Worm (Caenorhabditis elegans) whole organism, young adult: Measurements from ENCODE around the gene H04J21.4.

Source experiments
- B0261.1 ChIP-seq: sonication (generic microtip); optimal IDR thresholded peaks from 2 replicates; lab custom pipeline; 2016; ENCODE audit warnings: mild to moderate bottlenecking, missing genetic modification characterization, moderate library complexity, missing compliant biosample characterization
- C06A6.2 ChIP-seq: fragments of 200-800 bp; sonication (Bioruptor generic); conservative IDR thresholded peaks from 2 replicates; pipeline ENCODE4 v1.3.6; 2022; ENCODE audit warnings: missing genetic modification characterization, missing compliant biosample characterization
- Y53G8AR.9 ChIP-seq: fragments of 200-800 bp; sonication (Bioruptor generic); conservative IDR thresholded peaks from 2 replicates; pipeline ENCODE4 v1.3.6; 2022; ENCODE audit warnings: missing genetic modification reagents, missing genetic modification characterization, missing compliant biosample characterization
- Y67H2A.10 ChIP-seq: fragments of 200-800 bp; sonication (Bioruptor generic); conservative IDR thresholded peaks from 2 replicates; pipeline ENCODE4 v1.3.6; 2022; ENCODE audit warnings: missing genetic modification reagents, missing genetic modification characterization, missing compliant biosample characterization
- Y95B8A.8 ChIP-seq: fragments of 200-800 bp; sonication (Bioruptor generic); IDR thresholded peaks from 2 replicates; pipeline ENCODE4 v1.3.6; 2022; ENCODE audit warnings: missing genetic modification reagents, missing genetic modification characterization, missing compliant biosample characterization
- akir-1 ChIP-seq: fragments of 200-800 bp; sonication (Bioruptor generic); optimal IDR thresholded peaks from 2 replicates; lab custom pipeline; 2018; ENCODE audit warnings: mild to moderate bottlenecking, missing genetic modification characterization, moderate library complexity, missing compliant biosample characterization
- ama-1 ChIP-seq, 3 experiments: fragments of 150-350 bp in 1 of 3; sonication (generic microtip) in 2 of 3; optimal IDR thresholded peaks; 2 replicates each; lab custom pipeline; 2014 to 2018; ENCODE audit warnings: missing biosample characterization in 2 of 3, missing genetic modification characterization in 2 of 3, missing genetic modification reagents in 2 of 3
- die-1 ChIP-seq: sonication (generic microtip); optimal IDR thresholded peaks from 2 replicates; lab custom pipeline; 2016; ENCODE audit warnings: missing genotype, mild to moderate bottlenecking, missing genetic modification characterization, missing compliant biosample characterization
- hlh-12 ChIP-seq: sonication (generic microtip); optimal IDR thresholded peaks from 2 replicates; lab custom pipeline; 2016; ENCODE audit warnings: missing genetic modification characterization, missing compliant biosample characterization
- lin-26 ChIP-seq: fragments of 200-800 bp; sonication (Bioruptor generic); IDR thresholded peaks from 2 replicates; pipeline ENCODE4 v1.3.6; 2022; ENCODE audit warnings: missing genetic modification reagents, missing genetic modification characterization, missing compliant biosample characterization
- pbrm-1 ChIP-seq: fragments of 200-800 bp; sonication (Bioruptor generic); IDR thresholded peaks from 2 replicates; pipeline ENCODE4 v1.3.6; 2022; ENCODE audit warnings: missing genetic modification reagents, missing genetic modification characterization, missing compliant biosample characterization
- rcor-1 ChIP-seq: fragments of 200-800 bp; sonication (Bioruptor generic); IDR thresholded peaks from 2 replicates; pipeline ENCODE4 v1.3.6; 2022; ENCODE audit warnings: missing genetic modification reagents, missing genetic modification characterization, missing compliant biosample characterization
- sea-2 ChIP-seq: fragments of 200-800 bp; sonication (Bioruptor generic); IDR thresholded peaks from 2 replicates; pipeline ENCODE4 v1.3.6; 2022; ENCODE audit warnings: missing genetic modification characterization, missing compliant biosample characterization
- snpc-1.1 ChIP-seq: sonication (generic microtip); optimal IDR thresholded peaks from 2 replicates; lab custom pipeline; 2017; ENCODE audit warnings: missing genetic modification characterization, mild to moderate bottlenecking, missing compliant biosample characterization, antibody characterized with exemption, moderate library complexity, missing genotype, missing genetic modification reagents; ENCODE audit not compliant: insufficient read depth
- tbp1 ChIP-seq: fragments of 200-800 bp; sonication (Bioruptor generic); optimal IDR thresholded peaks from 2 replicates; lab custom pipeline; 2018; ENCODE audit warnings: mild to moderate bottlenecking, missing genetic modification characterization, missing compliant biosample characterization
- ztf-26 ChIP-seq: sonication (generic microtip); optimal IDR thresholded peaks from 2 replicates; lab custom pipeline; 2017; ENCODE audit warnings: missing genetic modification characterization, missing compliant biosample characterization

H04J21.4 gene

DNA sequence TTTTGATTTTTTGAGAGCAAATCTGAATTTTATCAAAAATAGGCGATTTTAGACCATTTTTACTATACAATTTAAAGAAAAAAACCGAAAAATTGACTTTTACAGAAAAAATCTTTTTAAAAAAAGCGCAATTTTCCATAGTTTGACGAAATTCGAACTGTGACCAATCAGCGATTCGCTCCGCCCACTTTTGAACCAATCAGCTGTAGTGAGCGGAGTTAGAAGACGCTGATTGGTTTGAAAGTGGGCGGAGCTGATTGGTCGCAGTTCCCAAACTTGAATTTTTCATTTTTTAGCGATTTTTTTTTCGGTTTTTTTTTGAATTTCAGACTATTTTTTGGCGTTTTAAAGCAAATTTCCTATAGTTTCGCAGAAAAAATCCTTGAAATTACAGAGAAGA is 43.6 kb downstream of the H04J21.4 start:
- no peak for TF ChIP-seq hlh-12 (tag; lab: Kevin White, UChicago)
- TF ChIP-seq tbp1, result no peak
- no peak for TF ChIP-seq Y53G8AR.9 (GFP tag; lab: Robert Waterston, UW)
- no peak for TF ChIP-seq ama-1 (optimal IDR thresholded peaks at IDR 0.05; lab: Kevin White, UChicago)
- TF ChIP-seq ama-1 (GFP tag; optimal IDR thresholded peaks at IDR 0.05; lab: Kevin White, UChicago), result no peak
- no peak for TF ChIP-seq C06A6.2 (GFP tag; lab: Robert Waterston, UW)
- no peak for TF ChIP-seq ztf-26 (tag; lab: Kevin White, UChicago)
- no peak for TF ChIP-seq pbrm-1 (GFP tag; lab: Robert Waterston, UW)
- TF ChIP-seq sea-2 (GFP tag; lab: Robert Waterston, UW), result no peak
- no peak for TF ChIP-seq die-1 (tag; lab: Kevin White, UChicago)
- TF ChIP-seq lin-26, result no peak
- no peak for TF ChIP-seq Y95B8A.8 (GFP tag; lab: Robert Waterston, UW)
- no peak for TF ChIP-seq B0261.1
- no peak for TF ChIP-seq snpc-1.1 (tag; lab: Kevin White, UChicago)
- no peak for TF ChIP-seq rcor-1 (GFP tag; lab: Robert Waterston, UW)
- TF ChIP-seq akir-1 (GFP tag; lab: Kevin White, UChicago), result no peak
- no peak for TF ChIP-seq Y67H2A.10 (GFP tag; lab: Robert Waterston, UW)
